Worm (Caenorhabditis elegans): ENCODE data around the gene pqn-68.

Gene pqn-68

DNA sequence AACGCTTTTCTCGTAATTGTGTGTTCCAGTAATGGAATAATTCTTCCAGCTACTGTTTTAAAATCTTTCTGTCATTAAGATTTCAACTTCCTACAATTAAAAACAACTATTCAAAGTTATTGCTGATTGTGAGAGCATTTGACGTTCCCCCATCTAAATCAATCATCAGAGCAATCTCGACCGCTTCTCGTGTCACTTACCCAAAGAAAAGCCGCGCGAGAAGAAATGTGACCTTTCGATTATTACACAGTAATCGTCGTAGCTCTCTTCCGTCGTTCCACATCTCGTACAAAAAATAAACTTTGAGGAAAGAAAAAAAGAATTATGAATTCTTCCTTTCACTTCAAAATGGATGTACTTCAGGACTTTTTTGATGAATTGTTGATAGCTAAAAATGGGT is 45.0 kb upstream of the pqn-68 start:
- TF ChIP-seq unc-55 (GFP tag; optimal IDR thresholded peaks at IDR 0.05) (peak; percentile 73), ref-2 (tag; optimal IDR thresholded peaks at IDR 0.05) (no peak)

DNA sequence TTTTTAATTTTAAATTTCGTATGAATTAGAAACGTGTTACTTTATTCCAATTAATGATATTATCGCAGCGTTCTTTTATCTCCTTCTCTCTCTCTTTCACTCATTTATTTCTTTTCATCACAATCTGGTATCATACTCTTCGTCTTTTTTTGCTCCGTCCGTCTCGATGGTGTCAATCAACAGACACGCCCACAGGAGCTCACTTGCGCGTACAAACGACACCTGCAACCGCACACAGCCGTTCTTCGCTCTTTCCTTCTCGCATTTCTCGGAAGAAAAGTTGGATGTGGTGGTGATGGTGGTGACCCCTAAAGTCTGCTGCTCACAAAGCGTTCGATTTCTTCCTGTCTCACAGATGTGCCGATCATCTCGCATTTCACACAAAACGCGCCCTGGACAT is 43.8 kb upstream of the pqn-68 start:
- peak; percentile 6 for TF ChIP-seq ceh-34 (tag; optimal IDR thresholded peaks at IDR 0.05)
- TF ChIP-seq ceh-18 (tag; optimal IDR thresholded peaks at IDR 0.05), result no peak

DNA sequence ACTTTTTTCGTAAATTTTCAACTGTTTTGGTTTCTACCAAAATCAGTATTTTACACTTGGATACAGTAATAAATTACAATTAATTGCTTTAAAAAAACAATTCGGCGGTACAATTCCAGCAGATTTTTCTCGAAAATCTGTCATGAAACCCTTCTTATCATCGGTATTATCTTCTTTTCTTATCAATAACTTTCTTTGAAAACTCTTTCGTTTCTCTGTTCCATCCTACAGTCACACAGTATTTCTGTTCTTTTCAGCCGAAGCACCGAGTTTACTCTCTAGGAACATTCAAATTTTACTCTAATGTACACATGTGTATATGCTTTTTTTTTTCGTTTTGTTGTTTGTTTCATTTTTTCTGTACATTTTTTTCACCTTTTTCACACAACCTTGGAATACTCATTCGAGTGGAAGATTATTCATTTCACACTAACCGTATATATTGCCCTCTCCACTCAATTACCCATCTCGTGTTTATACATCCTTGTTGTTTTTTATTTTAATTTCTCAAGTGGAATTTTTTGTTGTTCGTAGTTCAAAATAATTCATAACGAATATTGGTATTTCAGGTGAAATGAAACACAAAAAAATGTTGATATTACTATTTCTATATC is 42.8 kb upstream of the pqn-68 start, which contains the start of gene nid-1:
Gene nid-1 (plus strand): TSS at position 564 of the 614 bp plus-strand sequence.
- TF ChIP-seq sox-4 (tag; optimal IDR thresholded peaks at IDR 0.05) (no peak), elt-2 (tag; optimal IDR thresholded peaks at IDR 0.05) (peak; percentile 68), hlh-15 (tag; optimal IDR thresholded peaks at IDR 0.05) (no peak)

DNA sequence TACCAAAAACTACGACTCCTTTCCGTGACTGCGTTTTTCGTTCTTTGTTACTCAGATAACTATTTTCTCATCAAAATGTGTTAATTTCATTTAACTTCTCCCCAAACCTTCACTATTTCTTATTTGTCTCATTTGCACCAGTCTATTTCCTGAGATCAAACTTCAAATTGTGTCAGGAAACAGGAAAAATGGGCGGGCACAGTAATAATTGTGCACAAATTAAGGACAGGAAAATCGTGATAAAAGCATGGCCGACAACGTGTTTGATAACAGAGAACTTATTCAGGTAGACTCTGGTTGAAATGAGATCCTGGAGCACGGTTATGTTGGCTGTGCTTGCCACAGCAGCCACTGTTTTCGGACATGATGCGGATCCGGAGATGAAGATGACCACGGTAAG is 32.7 kb upstream of the pqn-68 start, which contains the start of gene lipl-1:
Gene lipl-1 (plus strand): TSS at position 282 of the 400 bp plus-strand sequence.
- no peak for TF ChIP-seq tbx-2 (tag; optimal IDR thresholded peaks at IDR 0.05)
- TF ChIP-seq pat-9 (tag; optimal IDR thresholded peaks at IDR 0.05), result no peak
- TF ChIP-seq ceh-2 (tag; optimal IDR thresholded peaks at IDR 0.05), result no peak
- no peak for TF ChIP-seq ceh-45 (GFP tag; IDR thresholded peaks at IDR 0.05)
- TF ChIP-seq K09A11.1 (tag; optimal IDR thresholded peaks at IDR 0.05; ENCODE audit: insufficient read depth), result no peak
- TF ChIP-seq ztf-16 (tag; optimal IDR thresholded peaks at IDR 0.05), result no peak
- no peak for TF ChIP-seq ceh-6 (GFP tag; optimal IDR thresholded peaks at IDR 0.05)
- no peak for TF ChIP-seq npax-4 (tag; optimal IDR thresholded peaks at IDR 0.05)
- no peak for TF ChIP-seq ahr-1 (tag; optimal IDR thresholded peaks at IDR 0.05)
- TF ChIP-seq ceh-31 (tag; optimal IDR thresholded peaks at IDR 0.05), result no peak
- TF ChIP-seq mec-3 (tag; optimal IDR thresholded peaks at IDR 0.05; ENCODE audit: borderline replicate concordance), result no peak
- no peak for TF ChIP-seq ref-2 (tag; optimal IDR thresholded peaks at IDR 0.05)
- no peak for TF ChIP-seq tbx-7 (tag; optimal IDR thresholded peaks at IDR 0.05)
- no peak for TF ChIP-seq unc-86 (tag; optimal IDR thresholded peaks at IDR 0.05)
- TF ChIP-seq pha-4 (tag; optimal IDR thresholded peaks at IDR 0.05), result no peak
- no peak for TF ChIP-seq pros-1 (tag; optimal IDR thresholded peaks at IDR 0.05)
- no peak for TF ChIP-seq Y22D7AL.16 (tag; optimal IDR thresholded peaks at IDR 0.05)
- TF ChIP-seq rnt-1 (tag; optimal IDR thresholded peaks at IDR 0.05), result no peak
- no peak for TF ChIP-seq ceh-19 (GFP tag; optimal IDR thresholded peaks at IDR 0.05)

DNA sequence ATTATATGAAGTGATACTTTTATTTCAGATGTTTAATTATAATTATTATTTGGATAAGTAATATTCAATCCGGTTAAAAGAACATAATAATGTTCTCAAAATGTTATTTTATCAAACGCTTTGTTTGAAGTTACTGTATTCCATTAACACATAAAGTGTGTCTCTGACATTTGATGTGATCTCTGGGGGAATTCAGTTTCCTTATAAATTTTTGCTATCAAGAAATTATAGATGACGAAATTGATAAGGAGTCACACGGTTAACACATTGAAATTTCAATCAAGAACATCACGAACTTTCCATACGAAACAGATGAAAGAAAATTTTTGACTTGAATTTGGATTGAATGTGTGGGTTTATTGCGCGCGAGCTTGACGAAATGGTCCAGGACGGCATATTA is 30.8 kb upstream of the pqn-68 start:
- TF ChIP-seq rnt-1 (tag; optimal IDR thresholded peaks at IDR 0.05) (no peak), nhr-11 (tag; optimal IDR thresholded peaks at IDR 0.05) (no peak), C38D4.7 (GFP tag; optimal IDR thresholded peaks at IDR 0.05) (no peak), nfya-1 (tag; optimal IDR thresholded peaks at IDR 0.05) (no peak), ceh-31 (tag; optimal IDR thresholded peaks at IDR 0.05) (no peak), fkh-6 (tag; optimal IDR thresholded peaks at IDR 0.05) (no peak), ref-2 (tag; optimal IDR thresholded peaks at IDR 0.05) (no peak), npax-4 (tag; optimal IDR thresholded peaks at IDR 0.05) (no peak), elt-2 (tag; optimal IDR thresholded peaks at IDR 0.05) (no peak), C08G9.2 (tag; optimal IDR thresholded peaks at IDR 0.05) (no peak), K02D7.2 (tag; optimal IDR thresholded peaks at IDR 0.05) (no peak), pat-9 (tag; optimal IDR thresholded peaks at IDR 0.05) (no peak), K09A11.1 (tag; optimal IDR thresholded peaks at IDR 0.05; ENCODE audit: insufficient read depth) (no peak), ceh-45 (GFP tag; IDR thresholded peaks at IDR 0.05) (no peak), pag-3 (tag; optimal IDR thresholded peaks at IDR 0.05; ENCODE audit: borderline replicate concordance) (no peak), hlh-8 (tag; optimal IDR thresholded peaks at IDR 0.05) (no peak), sox-2 (GFP tag; IDR thresholded peaks at IDR 0.05) (no peak), F13H6.1 (tag; optimal IDR thresholded peaks at IDR 0.05) (no peak), pha-2 (tag; optimal IDR thresholded peaks at IDR 0.05) (no peak), ceh-2 (tag; optimal IDR thresholded peaks at IDR 0.05) (no peak)

Data from whole organism, late embryonic.